Fruit fly (Drosophila melanogaster): ENCODE measurements around the gene Rh7.

Gene Rh7

dm6 chr3L:12136630-12137029 is 38.7 kb downstream of the Rh7 start, which contains the start of the genes CG5645 and Atg12 (continued):
- TF ChIP-seq CG10366 (GFP tag; IDR thresholded peaks at IDR 0.05) (peak; percentile 11; the same call in 1 of the 2 replicates), CG2120 (GFP tag; optimal IDR thresholded peaks at IDR 0.05) (peak; percentile 65), Camta (GFP tag; optimal IDR thresholded peaks at IDR 0.05) (no peak), lola (GFP tag; optimal IDR thresholded peaks at IDR 0.05) (peak in 1 of 3 experiments; percentile 43), mirr (GFP tag; optimal IDR thresholded peaks at IDR 0.05) (no peak), kay (GFP tag; optimal IDR thresholded peaks at IDR 0.05) (peak; percentile 65), CG7963 (GFP tag; IDR thresholded peaks at IDR 0.05; ENCODE audit: partially characterized antibody) (0 out of 3 replicates have a peak, but pooled peaks have one; percentile 36), ro (GFP tag; IDR thresholded peaks at IDR 0.05) (no peak), twi (tag; optimal IDR thresholded peaks at IDR 0.05) (no peak), CG4360 (GFP tag; IDR thresholded peaks at IDR 0.05) (no peak), CG11456 (GFP tag; IDR thresholded peaks at IDR 0.05) (no peak), klu (GFP tag; IDR thresholded peaks at IDR 0.05) (no peak; the same call in 1 of the 2 replicates), Lhr (GFP tag; optimal IDR thresholded peaks at IDR 0.05) (no peak), CHES-1-like (GFP tag; optimal IDR thresholded peaks at IDR 0.05) (no peak), CG13287 (GFP tag; IDR thresholded peaks at IDR 0.05; ENCODE audit: partially characterized antibody) (peak; percentile 93), CG17829 (tag; optimal IDR thresholded peaks at IDR 0.05) (peak; percentile 85), CG8924 (tag; optimal IDR thresholded peaks at IDR 0.05) (peak; percentile 61), CG14710 (tag; optimal IDR thresholded peaks at IDR 0.05) (peak; percentile 86), NK7.1 (GFP tag; optimal IDR thresholded peaks at IDR 0.05) (no peak), CG4707 (GFP tag; optimal IDR thresholded peaks at IDR 0.05) (no peak), CoRest (tag; optimal IDR thresholded peaks at IDR 0.05) (peak; percentile 29), CG7357 (GFP tag; IDR thresholded peaks at IDR 0.05) (no peak), CG2116 (GFP tag; optimal IDR thresholded peaks at IDR 0.05) (peak; percentile 78), ftz-f1 (GFP tag; optimal IDR thresholded peaks at IDR 0.05) (no peak), Myb (GFP tag; optimal IDR thresholded peaks at IDR 0.05) (peak; percentile 9), NC2α (GFP tag; optimal IDR thresholded peaks at IDR 0.05) (no peak), phol (tag; optimal IDR thresholded peaks at IDR 0.05) (peak; percentile 59), CG17186 (GFP tag; optimal IDR thresholded peaks at IDR 0.05) (peak; percentile 74), Opbp (GFP tag; IDR thresholded peaks at IDR 0.05; ENCODE audit: partially characterized antibody) (peak; percentile 72; the same call in 2 of the 3 replicates), slbo (GFP tag; IDR thresholded peaks at IDR 0.05) (peak; percentile 78), nmo (GFP tag; optimal IDR thresholded peaks at IDR 0.05) (peak; percentile 44), CG4854 (GFP tag; optimal IDR thresholded peaks at IDR 0.05) (peak; percentile 41), ash1 (GFP tag; optimal IDR thresholded peaks at IDR 0.05) (no peak), TFAM (GFP tag; optimal IDR thresholded peaks at IDR 0.05) (no peak), aop (GFP tag; IDR thresholded peaks at IDR 0.05) (no peak), E2f2 (GFP tag; IDR thresholded peaks at IDR 0.05) (peak; percentile 41; the same call in 1 of the 2 replicates), CG12744 (GFP tag; optimal IDR thresholded peaks at IDR 0.05) (no peak), Dref (GFP tag; IDR thresholded peaks at IDR 0.05) (peak; percentile 61), Elba2 (GFP tag; optimal IDR thresholded peaks at IDR 0.05) (no peak), chinmo (GFP tag; IDR thresholded peaks at IDR 0.05; ENCODE audit: partially characterized antibody) (no peak), CG7556 (GFP tag; optimal IDR thresholded peaks at IDR 0.05) (peak; percentile 52), CG4820 (GFP tag; optimal IDR thresholded peaks at IDR 0.05) (peak; percentile 60), Bgb (GFP tag; IDR thresholded peaks at IDR 0.05; ENCODE audit: partially characterized antibody) (peak; percentile 77), CG11560 (tag; IDR thresholded peaks at IDR 0.05) (no peak), Dbx (GFP tag; IDR thresholded peaks at IDR 0.05) (peak; percentile 73; the same call in 2 of the 3 replicates), ssp (GFP tag; IDR thresholded peaks at IDR 0.05) (peak; percentile 55), HHEX (GFP tag; optimal IDR thresholded peaks at IDR 0.05) (no peak), CG34376 (GFP tag; optimal IDR thresholded peaks at IDR 0.05) (peak; percentile 57), CG13624 (GFP tag; optimal IDR thresholded peaks at IDR 0.05) (no peak), odd (GFP tag; optimal IDR thresholded peaks at IDR 0.05) (no peak), CG18262 (tag; optimal IDR thresholded peaks at IDR 0.05) (peak; percentile 63)

Data from whole organism, embryonic.